Worm (Caenorhabditis elegans) whole organism, L3 larva: Measurements from ENCODE around the gene sptl-2.

Experiments used
- ama-1 ChIP-seq: fragments of 150-350 bp; optimal IDR thresholded peaks from 2 replicates; lab custom pipeline; 2018
- elt-1 ChIP-seq: fragments of 150-350 bp; optimal IDR thresholded peaks from 2 replicates; lab custom pipeline; 2014; ENCODE audit warnings: missing biosample characterization, missing genetic modification characterization
- nhr-11 ChIP-seq: fragments of 150-350 bp; optimal IDR thresholded peaks from 2 replicates; lab custom pipeline; 2014; ENCODE audit warnings: missing biosample characterization, missing genetic modification characterization
- nhr-237 ChIP-seq: fragments of 150-350 bp; optimal IDR thresholded peaks from 2 replicates; lab custom pipeline; 2014; ENCODE audit warnings: missing biosample characterization, missing genetic modification characterization
- unc-62 ChIP-seq: fragments of 150-350 bp; sonication (generic microtip); optimal IDR thresholded peaks from 4 replicates; lab custom pipeline; 2014; ENCODE audit warnings: missing biosample characterization, missing genetic modification reagents, missing genetic modification characterization
- zag-1 ChIP-seq: fragments of 150-350 bp; optimal IDR thresholded peaks from 2 replicates; lab custom pipeline; 2014; ENCODE audit warnings: missing biosample characterization, missing genetic modification characterization
- ztf-11 ChIP-seq: fragments of 150-350 bp; optimal IDR thresholded peaks from 2 replicates; lab custom pipeline; 2014; ENCODE audit warnings: missing biosample characterization, missing genetic modification characterization

- TF ChIP-seq elt-1 (no peak), nhr-11 (tag; lab: Kevin White, UChicago) (no peak), ama-1 (no peak), zag-1 (tag; lab: Kevin White, UChicago) (no peak), ztf-11 (tag; lab: Kevin White, UChicago) (no peak), nhr-237 (no peak), unc-62 (no peak)
Measured at ce11 chrV:7977701-7978461, 39.1 kb upstream of the sptl-2 start, which contains the start of gene let-413.
